Fruit fly (Drosophila melanogaster) whole organism, embryonic: ENCODE data around the gene Ccp84Ad.

Experiments
- Asciz ChIP-seq: fragments of 200-800 bp; sonication (Bioruptor generic); optimal IDR thresholded peaks from 2 replicates; lab custom pipeline; 2017; ENCODE audit warnings: missing biosample characterization, mild to moderate bottlenecking, missing genetic modification characterization, missing genetic modification reagents
- CG10431 ChIP-seq: fragments of 200-800 bp; sonication (Bioruptor generic); optimal IDR thresholded peaks from 3 replicates; lab custom pipeline; 2018; ENCODE audit warnings: missing biosample characterization, mild to moderate bottlenecking, missing genetic modification characterization
- CG10565 ChIP-seq: fragments of 200-800 bp; sonication (Bioruptor generic); optimal IDR thresholded peaks from 3 replicates; lab custom pipeline; 2016; ENCODE audit warnings: missing biosample characterization, mild to moderate bottlenecking, missing genetic modification characterization
- CG12236 ChIP-seq: fragments of 200-800 bp; sonication (Bioruptor generic); optimal IDR thresholded peaks from 2 replicates; lab custom pipeline; 2016; ENCODE audit warnings: missing biosample characterization, missing genetic modification characterization
- CG1603 ChIP-seq: fragments of 200-800 bp; sonication (Bioruptor generic); optimal IDR thresholded peaks from 2 replicates; lab custom pipeline; 2019; ENCODE audit warnings: missing biosample characterization, mild to moderate bottlenecking, missing genetic modification characterization, moderate library complexity
- CG17802 ChIP-seq: fragments of 200-800 bp; sonication (Bioruptor generic); optimal IDR thresholded peaks from 2 replicates; lab custom pipeline; 2018; ENCODE audit warnings: missing biosample characterization, mild to moderate bottlenecking, missing genetic modification characterization, moderate library complexity
- CG1792 ChIP-seq: fragments of 200-800 bp; sonication (Bioruptor generic); optimal IDR thresholded peaks from 2 replicates; lab custom pipeline; 2016; ENCODE audit warnings: missing biosample characterization, missing genetic modification characterization
- CG18011 ChIP-seq: fragments of 200-800 bp; sonication (Bioruptor generic); optimal IDR thresholded peaks from 2 replicates; lab custom pipeline; 2017; ENCODE audit warnings: missing biosample characterization, missing genetic modification characterization, mild to moderate bottlenecking, moderate library complexity, missing genotype
- CG18262 ChIP-seq: fragments of 200-800 bp; optimal IDR thresholded peaks from 3 replicates; lab custom pipeline; 2019; ENCODE audit warnings: missing biosample characterization, mild to moderate bottlenecking, missing genetic modification characterization, moderate library complexity
- CG2875 ChIP-seq: fragments of 200-800 bp; sonication (Bioruptor generic); optimal IDR thresholded peaks from 2 replicates; lab custom pipeline; 2017; ENCODE audit warnings: missing biosample characterization, mild to moderate bottlenecking, missing genetic modification characterization, missing genetic modification reagents
- CG3407 ChIP-seq: fragments of 200-800 bp; sonication (Bioruptor generic); optimal IDR thresholded peaks from 2 replicates; lab custom pipeline; 2018; ENCODE audit warnings: missing biosample characterization, mild to moderate bottlenecking, missing genetic modification characterization
- CG3995 ChIP-seq: fragments of 200-800 bp; sonication (Bioruptor generic); optimal IDR thresholded peaks from 3 replicates; lab custom pipeline; 2016; ENCODE audit warnings: missing biosample characterization, missing genetic modification characterization
- CG4730 ChIP-seq: fragments of 200-800 bp; sonication (Bioruptor generic); IDR thresholded peaks from 2 replicates; pipeline ENCODE4 v1.3.6; 2022; ENCODE audit warnings: missing biosample characterization, missing genetic modification characterization
- CG5953 ChIP-seq: fragments of 200-800 bp; sonication (Bioruptor generic); IDR thresholded peaks from 2 replicates; pipeline ENCODE4 v1.3.6; 2022; ENCODE audit warnings: missing biosample characterization, missing genetic modification characterization
- CG7271 ChIP-seq: fragments of 200-800 bp; sonication (Bioruptor generic); optimal IDR thresholded peaks from 2 replicates; lab custom pipeline; 2018; ENCODE audit warnings: missing biosample characterization, mild to moderate bottlenecking, missing genetic modification characterization, moderate library complexity
- CG7786 ChIP-seq: fragments of 200-800 bp; sonication (Bioruptor generic); optimal IDR thresholded peaks from 2 replicates; lab custom pipeline; 2016; ENCODE audit warnings: missing biosample characterization, missing genetic modification characterization
- CG9797 ChIP-seq: fragments of 200-800 bp; sonication (Bioruptor generic); optimal IDR thresholded peaks from 3 replicates; lab custom pipeline; 2018; ENCODE audit warnings: missing biosample characterization, mild to moderate bottlenecking, missing genetic modification characterization
- Doc2 ChIP-seq: fragments of 200-800 bp; sonication (Bioruptor generic); IDR thresholded peaks from 2 replicates; pipeline ENCODE4 v1.3.6; 2022; ENCODE audit warnings: missing biosample characterization, missing genetic modification characterization
- Hey ChIP-seq: fragments of 200-800 bp; sonication (Bioruptor generic); optimal IDR thresholded peaks from 3 replicates; lab custom pipeline; 2018; ENCODE audit warnings: missing biosample characterization, mild to moderate bottlenecking, missing genetic modification characterization
- Jarid2 ChIP-seq: fragments of 200-800 bp; sonication (Bioruptor generic); optimal IDR thresholded peaks from 3 replicates; lab custom pipeline; 2017; ENCODE audit warnings: mild to moderate bottlenecking, missing biosample characterization, missing genetic modification reagents, missing genetic modification characterization
- Kr ChIP-seq: fragments of 200-800 bp; sonication (Bioruptor generic); optimal IDR thresholded peaks from 2 replicates; lab custom pipeline; 2017; ENCODE audit warnings: missing biosample characterization, mild to moderate bottlenecking, missing genetic modification characterization
- Med ChIP-seq: fragments of 200-800 bp; sonication (Bioruptor generic); peaks from one replicate; lab custom pipeline; 2016; ENCODE audit warnings: missing biosample characterization, missing genetic modification characterization, mild to moderate bottlenecking, inconsistent platforms, moderate library complexity
- Nf-YC ChIP-seq: fragments of 200-800 bp; optimal IDR thresholded peaks from 3 replicates; lab custom pipeline; 2019; ENCODE audit warnings: missing biosample characterization, mild to moderate bottlenecking, missing genetic modification characterization, moderate library complexity
- Oli ChIP-seq: fragments of 200-800 bp; sonication (Bioruptor generic); optimal IDR thresholded peaks from 2 replicates; lab custom pipeline; 2018; ENCODE audit warnings: missing biosample characterization, mild to moderate bottlenecking, missing genetic modification characterization, moderate library complexity
- Rx ChIP-seq: fragments of 200-800 bp; sonication (Bioruptor generic); IDR thresholded peaks from 2 replicates; pipeline ENCODE4 v1.3.6; 2022; ENCODE audit warnings: missing biosample characterization, missing genetic modification characterization
- TFAM ChIP-seq: fragments of 200-800 bp; sonication (Bioruptor generic); optimal IDR thresholded peaks from 2 replicates; lab custom pipeline; 2017; ENCODE audit warnings: missing biosample characterization, missing genetic modification characterization, inconsistent platforms
- Usf ChIP-seq: fragments of 200-800 bp; sonication (Bioruptor generic); optimal IDR thresholded peaks from 2 replicates; lab custom pipeline; 2017; ENCODE audit warnings: missing genotype, missing biosample characterization, missing genetic modification characterization
- Vsx1 ChIP-seq: fragments of 200-800 bp; sonication (Bioruptor generic); optimal IDR thresholded peaks from 2 replicates; lab custom pipeline; 2017; ENCODE audit warnings: missing biosample characterization, mild to moderate bottlenecking, missing genetic modification characterization, missing genetic modification reagents
- abd-A ChIP-seq: fragments of 200-800 bp; sonication (Bioruptor generic); optimal IDR thresholded peaks from 3 replicates; lab custom pipeline; 2019; ENCODE audit warnings: missing biosample characterization, mild to moderate bottlenecking, missing genetic modification characterization, moderate library complexity
- ac ChIP-seq: fragments of 200-800 bp; sonication (Bioruptor generic); optimal IDR thresholded peaks from 3 replicates; lab custom pipeline; 2017; ENCODE audit warnings: missing biosample characterization, mild to moderate bottlenecking, missing genetic modification characterization
- cwo ChIP-seq: fragments of 200-800 bp; sonication (Bioruptor generic); optimal IDR thresholded peaks from 3 replicates; lab custom pipeline; 2017; ENCODE audit warnings: missing biosample characterization, missing genetic modification characterization, mild to moderate bottlenecking, moderate library complexity, missing genetic modification reagents
- dysf ChIP-seq: fragments of 200-800 bp; sonication (Bioruptor generic); IDR thresholded peaks from 3 replicates; pipeline ENCODE4 v1.3.6; 2022; ENCODE audit warnings: missing biosample characterization, missing genetic modification characterization
- fd102C ChIP-seq: fragments of 200-800 bp; sonication (Bioruptor generic); optimal IDR thresholded peaks from 2 replicates; lab custom pipeline; 2018; ENCODE audit warnings: missing biosample characterization, mild to moderate bottlenecking, missing genetic modification characterization, moderate library complexity
- hb ChIP-seq: fragments of 200-800 bp; sonication (Bioruptor generic); IDR thresholded peaks from 3 replicates; pipeline ENCODE4 v1.3.6; 2022; ENCODE audit warnings: missing biosample characterization, missing genetic modification characterization; ENCODE audit not compliant: partially characterized antibody
- kay ChIP-seq: fragments of 200-800 bp; sonication (Bioruptor generic); optimal IDR thresholded peaks from 2 replicates; lab custom pipeline; 2016; ENCODE audit warnings: missing biosample characterization, missing genetic modification characterization
- nerfin-1 ChIP-seq: fragments of 200-800 bp; sonication (Bioruptor generic); optimal IDR thresholded peaks from 3 replicates; lab custom pipeline; 2019; ENCODE audit warnings: missing biosample characterization, mild to moderate bottlenecking, missing genetic modification characterization, moderate library complexity
- nerfin-2 ChIP-seq: fragments of 200-800 bp; sonication (Bioruptor generic); IDR thresholded peaks from 2 replicates; pipeline ENCODE4 v1.3.6; 2022; ENCODE audit warnings: missing biosample characterization, missing genetic modification characterization; ENCODE audit not compliant: partially characterized antibody
- nom ChIP-seq: fragments of 200-800 bp; sonication (Bioruptor generic); optimal IDR thresholded peaks from 2 replicates; lab custom pipeline; 2017; ENCODE audit warnings: missing biosample characterization, missing genetic modification characterization, mild to moderate bottlenecking, moderate library complexity, missing genetic modification reagents
- onecut ChIP-seq: fragments of 200-800 bp; sonication (Bioruptor generic); IDR thresholded peaks from 2 replicates; pipeline ENCODE4 v1.3.6; 2022; ENCODE audit warnings: missing biosample characterization, missing genetic modification characterization
- org-1 ChIP-seq: fragments of 200-800 bp; sonication (Bioruptor generic); optimal IDR thresholded peaks from 2 replicates; lab custom pipeline; 2017; ENCODE audit warnings: missing biosample characterization, missing genetic modification characterization
- otp ChIP-seq: fragments of 200-800 bp; sonication (Bioruptor generic); IDR thresholded peaks from 3 replicates; pipeline ENCODE4, ENCODE4 v1.3.6; 2022; ENCODE audit warnings: missing biosample characterization, missing genetic modification characterization
- run ChIP-seq: fragments of 200-800 bp; sonication (Bioruptor generic); optimal IDR thresholded peaks from 3 replicates; lab custom pipeline; 2018; ENCODE audit warnings: missing biosample characterization, mild to moderate bottlenecking, missing genetic modification characterization
- sens-2 ChIP-seq: fragments of 200-800 bp; sonication (Bioruptor generic); IDR thresholded peaks from 2 replicates; pipeline ENCODE4 v1.3.6; 2022; ENCODE audit warnings: missing biosample characterization, missing genetic modification characterization
- seq ChIP-seq: fragments of 200-800 bp; sonication (Bioruptor generic); IDR thresholded peaks from 2 replicates; pipeline ENCODE4 v1.3.6; 2022; ENCODE audit warnings: missing biosample characterization, missing genetic modification characterization
- trem ChIP-seq: fragments of 200-800 bp; optimal IDR thresholded peaks from 3 replicates; lab custom pipeline; 2019; ENCODE audit warnings: missing biosample characterization, mild to moderate bottlenecking, missing genetic modification characterization, moderate library complexity
- vnd ChIP-seq: fragments of 200-800 bp; sonication (Bioruptor generic); IDR thresholded peaks from 3 replicates; pipeline ENCODE4 v1.3.6; 2022; ENCODE audit warnings: missing biosample characterization, missing genetic modification characterization; ENCODE audit not compliant: partially characterized antibody
- wor ChIP-seq: fragments of 200-800 bp; sonication (Bioruptor generic); IDR thresholded peaks from 2 replicates; pipeline ENCODE4 v1.3.6; 2022; ENCODE audit warnings: missing biosample characterization, missing genetic modification characterization
- zen2 ChIP-seq: fragments of 200-800 bp; sonication (Bioruptor generic); IDR thresholded peaks from 3 replicates; pipeline ENCODE4 v1.3.6; 2022; ENCODE audit warnings: missing biosample characterization, missing genetic modification characterization; ENCODE audit not compliant: partially characterized antibody

The Ccp84Ad gene

DNA sequence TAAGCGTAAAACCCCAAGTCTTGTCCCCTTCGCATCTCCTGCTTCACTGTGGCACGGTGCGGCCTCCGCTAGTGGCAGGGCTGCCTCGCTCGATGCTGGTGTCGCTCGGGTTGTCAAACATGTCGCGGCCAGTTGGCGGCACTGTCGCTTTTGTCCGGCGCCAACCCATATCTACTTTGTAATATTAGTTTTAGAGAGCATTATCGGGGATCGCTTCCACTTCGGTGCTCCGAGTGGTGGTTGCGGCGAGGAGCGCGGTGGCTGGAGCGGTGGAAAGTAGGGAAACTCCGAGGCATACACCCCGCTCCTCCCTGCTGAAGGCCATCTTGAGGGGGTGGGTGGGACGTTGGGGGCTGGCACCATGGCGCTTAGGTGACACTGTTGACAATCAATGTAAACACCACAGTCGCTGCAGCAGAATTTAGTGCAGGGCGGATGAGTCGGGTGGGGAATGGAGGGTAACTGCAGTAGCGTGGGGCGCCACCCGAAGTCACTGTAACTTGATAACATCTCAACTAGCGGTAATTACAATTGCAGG is 27.3 kb upstream of the Ccp84Ad start (continued):
- TF ChIP-seq Usf (GFP tag; lab: Kevin White, UChicago) (peak; percentile 36), CG18262 (tag; lab: Kevin White, UChicago) (peak; percentile 55), CG3995 (GFP tag; lab: Kevin White, UChicago) (no peak), CG17802 (tag; lab: Kevin White, UChicago) (no peak), otp (GFP tag; lab: Robert Waterston, UW) (peak; percentile 76; the same call in 2 of the 3 replicates), Med (GFP tag; lab: Kevin White, UChicago) (peak; percentile 17), nerfin-2 (no peak), Vsx1 (peak; percentile 39), ac (GFP tag; lab: Kevin White, UChicago) (peak; percentile 59), run (tag; lab: Kevin White, UChicago) (no peak), onecut (GFP tag; lab: Robert Waterston, UW) (peak; percentile 14; the same call in 1 of the 2 replicates), CG2875 (peak; percentile 81), wor (no peak), Kr (peak; percentile 57), TFAM (GFP tag; lab: Kevin White, UChicago) (no peak), fd102C (GFP tag; lab: Kevin White, UChicago) (peak; percentile 17), CG10431 (GFP tag; lab: Kevin White, UChicago) (peak; percentile 26), Asciz (GFP tag; lab: Kevin White, UChicago) (peak; percentile 22), sens-2 (GFP tag; lab: Robert Waterston, UW) (0 out of 2 replicates have a peak, but pooled peaks have one; percentile 15), seq (GFP tag; lab: Robert Waterston, UW) (0 out of 2 replicates have a peak, but pooled peaks have one; percentile 20)

DNA sequence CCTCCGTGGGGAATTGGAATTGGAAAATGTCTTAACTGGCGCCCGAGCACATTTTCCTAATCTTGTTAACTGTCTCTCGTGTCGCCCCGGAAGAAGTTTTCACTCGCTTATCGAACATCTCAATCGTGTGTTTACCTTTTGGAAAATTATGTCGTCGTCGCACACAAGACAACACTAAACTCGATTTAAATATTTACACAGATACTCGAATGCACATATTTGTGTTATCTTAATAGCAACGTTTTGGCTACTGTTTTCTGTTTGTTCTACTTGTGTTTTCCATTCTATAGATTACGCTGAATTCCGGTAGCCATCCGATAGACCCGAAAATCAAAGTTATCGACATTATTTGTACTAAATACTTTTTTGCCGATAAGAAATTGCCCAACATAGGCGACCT is 25.3 kb upstream of the Ccp84Ad start:
- TF ChIP-seq wor (no peak), cwo (GFP tag; lab: Kevin White, UChicago) (no peak), org-1 (GFP tag; lab: Kevin White, UChicago) (peak; percentile 57), Oli (tag; lab: Kevin White, UChicago) (no peak), Jarid2 (GFP tag; lab: Kevin White, UChicago) (no peak), CG18011 (GFP tag; lab: Kevin White, UChicago) (no peak), kay (GFP tag; lab: Kevin White, UChicago) (no peak), CG3995 (GFP tag; lab: Kevin White, UChicago) (no peak), hb (GFP tag; lab: Robert Waterston, UW) (no peak), CG1603 (tag; lab: Kevin White, UChicago) (peak; percentile 75), Hey (tag; lab: Kevin White, UChicago) (no peak), dysf (GFP tag; lab: Robert Waterston, UW) (no peak), Doc2 (GFP tag; lab: Robert Waterston, UW) (no peak), Nf-YC (tag; lab: Kevin White, UChicago) (no peak), trem (peak; percentile 44), Rx (no peak), fd102C (GFP tag; lab: Kevin White, UChicago) (peak; percentile 98), zen2 (GFP tag; lab: Robert Waterston, UW) (no peak), nerfin-1 (tag; lab: Kevin White, UChicago) (peak; percentile 46), vnd (GFP tag; lab: Robert Waterston, UW) (no peak), nom (GFP tag; lab: Kevin White, UChicago) (no peak), CG7786 (no peak), CG10565 (GFP tag; lab: Kevin White, UChicago) (no peak), CG3407 (GFP tag; lab: Kevin White, UChicago) (peak; percentile 48), CG7271 (peak; percentile 76), CG9797 (GFP tag; lab: Kevin White, UChicago) (no peak), CG12236 (peak; percentile 68), Vsx1 (peak; percentile 54), CG1792 (GFP tag; lab: Kevin White, UChicago) (no peak), CG4730 (GFP tag; lab: Robert Waterston, UW) (no peak), CG2875 (peak; percentile 48), CG10431 (GFP tag; lab: Kevin White, UChicago) (no peak), abd-A (tag; lab: Kevin White, UChicago) (no peak), CG5953 (GFP tag; lab: Robert Waterston, UW) (no peak)
